Fruit fly (Drosophila melanogaster) whole organism: ENCODE data around the gene mats.

ENCODE experiments used
- CG8478 ChIP-seq: fragments of >200 bp; optimal IDR thresholded peaks from 2 replicates; lab custom pipeline; 2018; ENCODE audit warnings: inconsistent platforms
- Dll ChIP-seq: fragments of >200 bp; optimal IDR thresholded peaks from 2 replicates; lab custom pipeline; 2017
- EcR ChIP-seq, 2 experiments: fragments of >200 bp; optimal IDR thresholded peaks; 2 replicates each; lab custom pipeline; 2017; ENCODE audit warnings: missing biosample characterization in 2 of 2, missing genetic modification characterization in 2 of 2, missing genetic modification reagents in 2 of 2
- pan ChIP-seq: fragments of >200 bp; optimal IDR thresholded peaks from 2 replicates; lab custom pipeline; 2017
- psq ChIP-seq: fragments of >200 bp; optimal IDR thresholded peaks from 2 replicates; lab custom pipeline; 2017
- usp ChIP-seq: fragments of >200 bp; optimal IDR thresholded peaks from 2 replicates; lab custom pipeline; 2017; ENCODE audit warnings: missing biosample characterization, missing genetic modification characterization, mixed read lengths

Gene mats

DNA sequence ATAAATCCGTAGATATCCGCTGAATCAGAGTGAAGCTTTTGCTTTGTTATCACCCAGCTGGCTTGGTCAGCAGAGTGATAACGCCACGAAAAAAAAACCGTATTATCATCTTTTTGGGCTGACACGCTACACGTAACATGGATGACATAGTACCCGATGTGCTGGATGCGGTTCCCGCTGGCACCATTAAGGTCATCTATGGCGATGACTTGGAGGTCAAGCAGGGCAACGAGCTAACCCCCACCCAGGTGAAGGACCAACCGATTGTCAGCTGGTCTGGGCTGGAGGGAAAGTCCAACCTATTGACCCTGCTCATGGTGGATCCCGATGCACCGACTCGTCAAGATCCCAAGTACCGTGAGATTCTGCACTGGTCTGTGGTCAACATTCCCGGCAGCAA is 44.2 kb downstream of the mats start:
- TF ChIP-seq CG8478 (lab: Kevin White, UChicago) (no peak), Dll (lab: Kevin White, UChicago) (no peak), EcR (GFP tag; optimal IDR thresholded peaks at IDR 0.05; lab: Kevin White, UChicago) (no peak), psq (no peak), pan (lab: Kevin White, UChicago) (no peak), usp (no peak)

DNA sequence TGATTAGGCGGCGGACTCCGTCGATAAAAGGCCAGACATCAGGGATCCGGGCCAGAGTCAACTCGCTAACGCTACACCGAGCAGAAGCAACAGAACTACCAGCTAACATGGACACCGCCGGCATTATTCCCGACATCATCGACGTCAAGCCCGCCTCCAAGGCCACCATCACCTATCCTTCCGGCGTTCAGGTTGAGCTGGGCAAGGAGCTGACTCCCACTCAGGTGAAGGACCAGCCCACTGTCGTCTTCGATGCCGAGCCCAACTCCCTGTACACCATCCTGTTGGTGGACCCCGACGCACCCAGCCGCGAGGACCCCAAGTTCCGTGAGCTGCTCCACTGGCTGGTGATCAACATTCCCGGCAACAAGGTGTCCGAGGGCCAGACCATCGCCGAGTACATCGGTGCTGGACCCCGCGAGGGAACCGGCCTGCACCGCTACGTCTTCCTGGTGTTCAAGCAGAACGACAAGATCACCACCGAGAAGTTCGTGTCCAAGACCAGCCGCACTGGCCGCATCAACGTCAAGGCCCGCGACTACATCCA is 45.1 kb downstream of the mats start, which contains the start of gene Pebp1:
Gene Pebp1 (plus strand): TSS at position 51 of the 547 bp plus-strand sequence.
- TF ChIP-seq pan (lab: Kevin White, UChicago) (no peak), Dll (lab: Kevin White, UChicago) (no peak), EcR (GFP tag; optimal IDR thresholded peaks at IDR 0.05; lab: Kevin White, UChicago) (no peak), usp (no peak), CG8478 (lab: Kevin White, UChicago) (no peak), psq (no peak)

DNA sequence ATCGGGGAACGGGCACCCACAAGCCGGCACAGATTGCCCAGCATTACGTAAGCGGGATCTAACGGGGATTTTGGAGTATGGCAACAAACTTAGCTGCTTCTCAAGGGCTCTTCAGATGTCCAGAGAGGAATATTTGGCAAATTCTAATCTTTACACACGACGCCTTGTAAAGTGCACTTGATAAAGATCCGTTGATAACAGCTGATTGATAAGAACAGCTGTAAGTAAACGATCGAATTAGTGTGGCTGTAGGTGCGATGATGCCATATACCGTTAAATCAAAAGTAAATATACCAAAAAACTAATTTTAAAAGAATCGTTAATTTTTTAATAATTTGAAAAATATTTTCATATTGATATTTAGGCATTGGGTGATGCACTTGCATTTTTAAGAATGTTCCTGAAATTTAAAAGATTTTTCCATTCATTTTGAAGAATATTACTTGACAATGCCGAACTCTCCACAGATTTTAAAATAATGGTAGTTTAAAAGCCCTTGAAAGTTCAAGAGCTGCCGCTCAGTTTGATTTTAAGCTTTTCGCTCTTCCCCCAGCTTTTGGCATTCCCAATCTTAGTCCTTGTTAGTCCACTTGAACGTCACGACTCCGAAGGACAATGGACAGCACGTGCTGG is 47.1 kb downstream of the mats start, which contains the start of the genes CG5377 and Nrx-1:
Gene CG5377 (minus strand): TSS at position 219 of the 633 bp plus-strand sequence.
Gene Nrx-1 (plus strand): TSS at position 574 of the 633 bp plus-strand sequence.
- TF ChIP-seq Dll (lab: Kevin White, UChicago) (no peak), CG8478 (lab: Kevin White, UChicago) (no peak), pan (lab: Kevin White, UChicago) (no peak)

DNA sequence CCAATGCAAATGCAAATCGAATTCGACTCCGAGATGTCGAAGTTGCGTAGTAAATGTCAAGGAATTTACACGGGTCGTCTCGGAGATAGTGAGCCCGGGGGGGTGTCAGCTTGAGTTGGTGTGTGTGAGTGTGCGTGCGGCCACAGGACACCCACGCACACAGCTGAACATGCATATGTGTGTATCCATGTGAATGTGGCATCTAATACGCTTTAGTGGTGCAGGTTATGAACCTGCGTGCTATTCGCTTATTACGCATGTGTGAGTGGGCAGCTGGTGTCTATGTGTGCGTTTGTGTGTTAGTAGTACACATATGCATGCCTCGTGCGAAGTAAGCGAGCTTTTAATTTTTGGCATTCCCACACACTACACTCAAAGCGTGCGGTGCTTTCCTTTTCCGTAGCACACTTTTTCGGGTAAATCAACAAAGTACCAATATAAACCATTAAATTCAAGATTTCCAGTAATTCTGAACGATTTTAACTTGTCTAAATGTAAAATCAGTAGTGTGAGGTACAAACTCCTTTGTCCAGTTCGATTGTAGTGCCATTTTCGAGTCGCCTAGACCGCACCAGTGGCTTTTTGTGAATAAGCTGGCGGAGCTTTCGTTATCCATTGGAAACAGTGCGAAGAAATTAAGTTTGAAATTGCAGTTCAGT is 48.0 kb downstream of the mats start:
- no peak for TF ChIP-seq Dll (lab: Kevin White, UChicago)
- no peak for TF ChIP-seq usp
- TF ChIP-seq pan (lab: Kevin White, UChicago) = no peak
- no peak for TF ChIP-seq CG8478 (lab: Kevin White, UChicago)

DNA sequence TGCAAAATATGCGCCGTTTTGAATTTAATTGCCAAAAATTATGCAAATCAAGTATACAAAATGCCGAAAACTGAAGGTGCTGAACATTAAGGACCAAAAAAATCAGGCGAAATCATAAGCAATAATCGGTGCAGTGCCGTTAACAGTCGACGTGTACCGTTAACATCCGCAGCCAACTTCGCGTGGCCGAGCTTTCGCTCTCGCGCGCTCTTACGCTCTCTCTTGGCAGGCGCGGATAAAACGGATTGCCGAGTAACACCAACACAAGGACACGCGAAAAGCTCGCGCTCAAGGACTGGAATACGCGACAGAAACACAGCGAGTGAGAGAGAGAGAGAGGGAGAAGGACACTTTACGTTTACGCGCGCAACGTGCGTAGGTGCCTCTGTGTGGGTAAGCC is 49.1 kb downstream of the mats start:
- no peak for TF ChIP-seq Dll (lab: Kevin White, UChicago)
- no peak for TF ChIP-seq pan (lab: Kevin White, UChicago)
- TF ChIP-seq CG8478 (lab: Kevin White, UChicago) = no peak
- no peak for TF ChIP-seq psq
- TF ChIP-seq EcR (GFP tag; optimal IDR thresholded peaks at IDR 0.05; lab: Kevin White, UChicago) = no peak
- TF ChIP-seq usp = no peak
